Fruit fly (Drosophila melanogaster): ENCODE data around the gene CG1703.

CG1703 gene

DNA sequence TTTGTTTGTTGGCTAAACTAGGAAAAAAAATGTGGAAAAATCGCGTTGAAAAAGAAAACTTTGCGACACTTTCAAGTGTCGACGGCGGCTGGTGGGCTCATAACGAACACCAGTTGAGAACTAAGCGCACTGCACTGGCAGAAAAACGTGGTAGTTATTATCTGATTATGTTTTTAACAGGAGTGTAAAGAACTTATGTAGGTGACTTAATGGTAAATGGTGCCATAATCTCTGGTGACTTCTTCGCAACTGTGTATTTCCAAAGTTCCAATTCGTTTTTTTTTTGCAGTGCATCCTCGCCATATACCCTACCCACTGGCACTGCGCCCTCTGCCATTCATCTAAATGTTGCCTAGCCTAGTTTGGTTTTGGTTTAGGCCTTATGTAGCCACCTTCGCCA, 41.3 kb downstream of the CG1703 start:
- no peak for TF ChIP-seq tai (GFP tag; optimal IDR thresholded peaks at IDR 0.05)

DNA sequence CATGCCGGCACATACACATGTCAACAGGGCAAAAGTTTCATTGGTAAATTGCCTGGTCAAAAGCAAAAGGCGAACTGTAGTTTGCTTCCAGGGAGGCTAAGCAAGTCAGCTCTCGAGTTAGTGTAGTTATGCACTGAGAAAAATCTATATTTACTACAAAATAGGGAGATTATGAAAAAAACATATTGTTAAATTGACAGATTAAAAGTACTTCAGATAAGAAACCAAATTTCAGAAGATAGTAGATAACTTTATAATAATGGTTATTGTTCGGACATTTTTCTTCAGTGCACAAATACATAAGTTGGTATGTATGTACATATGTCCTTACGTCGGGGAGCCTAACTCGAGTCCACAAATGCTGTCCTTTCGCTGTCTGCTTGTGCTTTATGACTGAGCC, 45.4 kb downstream of the CG1703 start:
- TF ChIP-seq sv (GFP tag; optimal IDR thresholded peaks at IDR 0.05) (peak; percentile 9), GATAd (GFP tag; optimal IDR thresholded peaks at IDR 0.05) (no peak), Hr78 (GFP tag; optimal IDR thresholded peaks at IDR 0.05) (no peak), foxo (GFP tag; optimal IDR thresholded peaks at IDR 0.05) (peak in 1 of 2 experiments; percentile 16), HLH106 (tag; optimal IDR thresholded peaks at IDR 0.05) (peak; percentile 35), psq (GFP tag; optimal IDR thresholded peaks at IDR 0.05) (peak; percentile 8), Dif (GFP tag; optimal IDR thresholded peaks at IDR 0.05; ENCODE audit: partially characterized antibody) (no peak), OdsH (GFP tag; optimal IDR thresholded peaks at IDR 0.05) (peak; percentile 15), CrebA (GFP tag; optimal IDR thresholded peaks at IDR 0.05; ENCODE audit: borderline replicate concordance) (no peak), h (GFP tag; optimal IDR thresholded peaks at IDR 0.05) (peak; percentile 23), Sp1 (GFP tag; optimal IDR thresholded peaks at IDR 0.05) (peak; percentile 7), Rel (GFP tag; optimal IDR thresholded peaks at IDR 0.05) (no peak), Rel (tag; optimal IDR thresholded peaks at IDR 0.05) (no peak), fru (GFP tag; optimal IDR thresholded peaks at IDR 0.05) (peak; percentile 41), ey (GFP tag; optimal IDR thresholded peaks at IDR 0.05) (peak; percentile 10)

- TF ChIP-seq fru (GFP tag; optimal IDR thresholded peaks at IDR 0.05), result peak; percentile 1
- peak in 1 of 2 experiments; percentile 36 for TF ChIP-seq foxo (GFP tag; optimal IDR thresholded peaks at IDR 0.05)
- TF ChIP-seq tai (GFP tag; optimal IDR thresholded peaks at IDR 0.05), result no peak
- TF ChIP-seq HLH106 (tag; optimal IDR thresholded peaks at IDR 0.05), result peak; percentile 37
- TF ChIP-seq Dif (GFP tag; optimal IDR thresholded peaks at IDR 0.05; ENCODE audit: partially characterized antibody), result no peak
- TF ChIP-seq lola (GFP tag; optimal IDR thresholded peaks at IDR 0.05), result no peak
Observed at dm6 chrX:11658181-11658842, 46.6 kb downstream of the CG1703 start.

DNA sequence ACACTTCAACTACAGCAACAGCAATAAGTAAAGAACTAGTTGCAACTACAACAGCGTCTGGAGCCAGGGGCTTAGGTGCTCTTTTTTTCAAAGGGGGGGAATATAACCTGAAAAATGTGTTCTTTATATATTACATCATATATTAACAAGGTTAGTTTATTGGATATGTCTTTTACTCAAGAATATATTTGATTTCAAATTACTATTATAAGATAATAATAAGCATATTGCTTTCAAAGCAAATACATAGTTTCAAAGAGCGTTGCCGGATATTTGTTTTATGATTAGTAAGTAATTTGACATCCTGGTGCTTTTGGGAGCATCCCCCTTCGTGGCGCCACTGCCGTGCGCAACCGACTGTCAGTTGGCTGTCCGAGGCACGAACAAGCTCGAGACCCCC, 47.4 kb downstream of the CG1703 start:
- TF ChIP-seq dl (GFP tag; optimal IDR thresholded peaks at IDR 0.05; ENCODE audit: insufficient read depth in 1 of 2, partially characterized antibody in 2 of 2), result no peak
- no peak for TF ChIP-seq OdsH (GFP tag; optimal IDR thresholded peaks at IDR 0.05)
- TF ChIP-seq Jra (GFP tag; optimal IDR thresholded peaks at IDR 0.05), result no peak
- TF ChIP-seq Vsx2 (GFP tag; optimal IDR thresholded peaks at IDR 0.05; ENCODE audit: partially characterized antibody), result no peak
- TF ChIP-seq HLH106 (tag; optimal IDR thresholded peaks at IDR 0.05), result peak; percentile 37
- no peak for TF ChIP-seq br (GFP tag; optimal IDR thresholded peaks at IDR 0.05)
- TF ChIP-seq CG32264 (GFP tag; optimal IDR thresholded peaks at IDR 0.05), result no peak
- peak in 1 of 2 experiments; percentile 22 for TF ChIP-seq foxo (GFP tag; optimal IDR thresholded peaks at IDR 0.05)
- peak; percentile 4 for TF ChIP-seq h (GFP tag; optimal IDR thresholded peaks at IDR 0.05)
- no peak for TF ChIP-seq pan (optimal IDR thresholded peaks at IDR 0.05)
- no peak for TF ChIP-seq Hnf4 (GFP tag; optimal IDR thresholded peaks at IDR 0.05)
- TF ChIP-seq Sp1 (GFP tag; optimal IDR thresholded peaks at IDR 0.05), result peak; percentile 6
- no peak for TF ChIP-seq dmrt93B (GFP tag; optimal IDR thresholded peaks at IDR 0.05)
- no peak for TF ChIP-seq Abd-B (GFP tag; optimal IDR thresholded peaks at IDR 0.05)
- TF ChIP-seq fru (GFP tag; optimal IDR thresholded peaks at IDR 0.05), result peak; percentile 3
- no peak for TF ChIP-seq GATAd (GFP tag; optimal IDR thresholded peaks at IDR 0.05)
- no peak for TF ChIP-seq CG9705 (GFP tag; optimal IDR thresholded peaks at IDR 0.05)
- TF ChIP-seq Myc (optimal IDR thresholded peaks at IDR 0.05), result no peak
- no peak for TF ChIP-seq Hr83 (GFP tag; optimal IDR thresholded peaks at IDR 0.05; ENCODE audit: poor library complexity, severe bottlenecking)

- TF ChIP-seq h (GFP tag; optimal IDR thresholded peaks at IDR 0.05) (no peak), OdsH (GFP tag; optimal IDR thresholded peaks at IDR 0.05) (no peak), usp (GFP tag; optimal IDR thresholded peaks at IDR 0.05) (no peak), N (GFP tag; optimal IDR thresholded peaks at IDR 0.05) (no peak), sage (GFP tag; optimal IDR thresholded peaks at IDR 0.05) (no peak), sv (GFP tag; optimal IDR thresholded peaks at IDR 0.05) (no peak), tai (GFP tag; optimal IDR thresholded peaks at IDR 0.05) (no peak), br (GFP tag; optimal IDR thresholded peaks at IDR 0.05) (no peak)
Observed at dm6 chrX:11659634-11660033, 47.9 kb downstream of the CG1703 start.

All from whole organism, wandering third instar larva.